Comparison of ENCODE assay signal across 1 fruit fly cellular context in genomic region chr3R:11236041-11236440, dm6.
A peak's percentile ranks its signal among the peaks of the same experiment; 100 is the strongest.
TF ChIP-seq lines count a peak whose summit lies in the region.

TSS of gene CG31441 (plus strand) at chr3R:11236286.

TF ChIP-seq in whole organism, embryonic, 481 proteins besides CTCF, POLR2A, EP300 and RAD21 (continued from another document and continues in another):
- TF ChIP-seq pnt (GFP tag; optimal IDR thresholded peaks at IDR 0.05; lab: Kevin White, UChicago) (no peak), sima (GFP tag; optimal IDR thresholded peaks at IDR 0.05; lab: Kevin White, UChicago) (no peak), ssp (GFP tag; IDR thresholded peaks at IDR 0.05; lab: Robert Waterston, UW) (no peak), zfh2 (GFP tag; optimal IDR thresholded peaks at IDR 0.05; lab: Kevin White, UChicago) (no peak), usp (GFP tag; optimal IDR thresholded peaks at IDR 0.05; lab: Kevin White, UChicago) (no peak), btn (GFP tag; optimal IDR thresholded peaks at IDR 0.05; lab: Kevin White, UChicago) (no peak), Meics (GFP tag; optimal IDR thresholded peaks at IDR 0.05; lab: Kevin White, UChicago) (no peak), Sox102F (GFP tag; optimal IDR thresholded peaks at IDR 0.05; lab: Kevin White, UChicago) (no peak), chinmo (GFP tag; IDR thresholded peaks at IDR 0.05; lab: Robert Waterston, UW; ENCODE audit: partially characterized antibody) (0 out of 4 replicates have a peak, but pooled peaks have one; percentile 62), CG4360 (GFP tag; IDR thresholded peaks at IDR 0.05; lab: Robert Waterston, UW) (no peak), Gsc (GFP tag; IDR thresholded peaks at IDR 0.05; lab: Robert Waterston, UW) (no peak), zen (tag; optimal IDR thresholded peaks at IDR 0.05; lab: Kevin White, UChicago) (peak; percentile 30), tup (GFP tag; optimal IDR thresholded peaks at IDR 0.05; lab: Kevin White, UChicago) (no peak), CG4328 (GFP tag; optimal IDR thresholded peaks at IDR 0.05; lab: Kevin White, UChicago) (no peak), CG5180 (GFP tag; optimal IDR thresholded peaks at IDR 0.05; lab: Kevin White, UChicago) (no peak), CG15269 (tag; optimal IDR thresholded peaks at IDR 0.05; lab: Kevin White, UChicago) (no peak), stwl (tag; optimal IDR thresholded peaks at IDR 0.05; lab: Kevin White, UChicago) (peak; percentile 67), unpg (GFP tag; optimal IDR thresholded peaks at IDR 0.05; lab: Kevin White, UChicago) (no peak), CG18011 (GFP tag; optimal IDR thresholded peaks at IDR 0.05; lab: Kevin White, UChicago) (no peak), abd-A (tag; optimal IDR thresholded peaks at IDR 0.05; lab: Kevin White, UChicago) (no peak), jing (GFP tag; optimal IDR thresholded peaks at IDR 0.05; lab: Kevin White, UChicago) (no peak), CG3726 (GFP tag; IDR thresholded peaks at IDR 0.05; lab: Robert Waterston, UW) (no peak), ato (GFP tag; IDR thresholded peaks at IDR 0.05; lab: Robert Waterston, UW; ENCODE audit: partially characterized antibody) (peak; percentile 30; the same call in 1 of the 2 replicates), CG15696 (tag; optimal IDR thresholded peaks at IDR 0.05; lab: Kevin White, UChicago) (no peak), bbx (GFP tag; IDR thresholded peaks at IDR 0.05; lab: Robert Waterston, UW; ENCODE audit: partially characterized antibody) (peak; percentile 49; the same call in 1 of the 2 replicates), Ravus (GFP tag; IDR thresholded peaks at IDR 0.05; lab: Robert Waterston, UW) (no peak), CG17612 (GFP tag; IDR thresholded peaks at IDR 0.05; lab: Robert Waterston, UW) (no peak), Sox100B (GFP tag; optimal IDR thresholded peaks at IDR 0.05; lab: Kevin White, UChicago) (no peak), bigmax (GFP tag; optimal IDR thresholded peaks at IDR 0.05; lab: Kevin White, UChicago) (no peak), CG10565 (GFP tag; optimal IDR thresholded peaks at IDR 0.05; lab: Kevin White, UChicago) (no peak), peb (GFP tag; IDR thresholded peaks at IDR 0.05; lab: Robert Waterston, UW) (no peak), gsb-n (tag; optimal IDR thresholded peaks at IDR 0.05; lab: Kevin White, UChicago) (no peak), CG3838 (GFP tag; optimal IDR thresholded peaks at IDR 0.05; lab: Kevin White, UChicago) (peak; percentile 39), CkIIα-i1 (GFP tag; IDR thresholded peaks at IDR 0.05; lab: Robert Waterston, UW) (no peak), CG16813 (GFP tag; IDR thresholded peaks at IDR 0.05; lab: Robert Waterston, UW; ENCODE audit: partially characterized antibody) (no peak), kah (GFP tag; optimal IDR thresholded peaks at IDR 0.05; lab: Kevin White, UChicago) (no peak), CG5245 (GFP tag; optimal IDR thresholded peaks at IDR 0.05; lab: Kevin White, UChicago) (no peak), Dll (GFP tag; IDR thresholded peaks at IDR 0.05; lab: Robert Waterston, UW; ENCODE audit: partially characterized antibody) (peak; percentile 66; the same call in 2 of the 4 replicates), ci (GFP tag; IDR thresholded peaks at IDR 0.05; lab: Robert Waterston, UW) (no peak), H2.0 (GFP tag; IDR thresholded peaks at IDR 0.05; lab: Robert Waterston, UW) (no peak), HmgZ (tag; optimal IDR thresholded peaks at IDR 0.05; lab: Kevin White, UChicago) (peak; percentile 38), ap (GFP tag; IDR thresholded peaks at IDR 0.05; lab: Robert Waterston, UW) (no peak), MESR4 (GFP tag; optimal IDR thresholded peaks at IDR 0.05; lab: Kevin White, UChicago) (peak; percentile 18), CG14860 (GFP tag; IDR thresholded peaks at IDR 0.05; lab: Robert Waterston, UW; ENCODE audit: partially characterized antibody) (no peak), CG2120 (GFP tag; optimal IDR thresholded peaks at IDR 0.05; lab: Kevin White, UChicago) (no peak), Sry-β (GFP tag; optimal IDR thresholded peaks at IDR 0.05; lab: Kevin White, UChicago) (no peak), CG15514 (GFP tag; optimal IDR thresholded peaks at IDR 0.05; lab: Kevin White, UChicago) (no peak), zfh1 (GFP tag; IDR thresholded peaks at IDR 0.05; lab: Robert Waterston, UW) (no peak), trem (tag; optimal IDR thresholded peaks at IDR 0.05; lab: Kevin White, UChicago) (peak; percentile 20), CG10654 (GFP tag; optimal IDR thresholded peaks at IDR 0.05; lab: Kevin White, UChicago) (no peak), Nf-YC (tag; optimal IDR thresholded peaks at IDR 0.05; lab: Kevin White, UChicago) (no peak), CG3407 (GFP tag; optimal IDR thresholded peaks at IDR 0.05; lab: Kevin White, UChicago) (no peak), otp (GFP tag; IDR thresholded peaks at IDR 0.05; lab: Robert Waterston, UW) (no peak), CG9876 (GFP tag; optimal IDR thresholded peaks at IDR 0.05; lab: Kevin White, UChicago) (no peak), gcm2 (GFP tag; optimal IDR thresholded peaks at IDR 0.05; lab: Kevin White, UChicago) (no peak), dmrt11E (tag; optimal IDR thresholded peaks at IDR 0.05; lab: Kevin White, UChicago) (no peak), psq (GFP tag; optimal IDR thresholded peaks at IDR 0.05; lab: Kevin White, UChicago) (no peak), Vsx1 (GFP tag; optimal IDR thresholded peaks at IDR 0.05; lab: Kevin White, UChicago) (no peak), PHDP (tag; optimal IDR thresholded peaks at IDR 0.05; lab: Kevin White, UChicago) (no peak), dm (GFP tag; optimal IDR thresholded peaks at IDR 0.05; lab: Kevin White, UChicago) (no peak), inv (GFP tag; IDR thresholded peaks at IDR 0.05; lab: Robert Waterston, UW; ENCODE audit: partially characterized antibody) (no peak), CG13775 (GFP tag; optimal IDR thresholded peaks at IDR 0.05; lab: Kevin White, UChicago) (no peak), Optix (GFP tag; IDR thresholded peaks at IDR 0.05; lab: Robert Waterston, UW) (no peak), caup (GFP tag; optimal IDR thresholded peaks at IDR 0.05; lab: Kevin White, UChicago; ENCODE audit: severe bottlenecking) (no peak), danr (GFP tag; IDR thresholded peaks at IDR 0.05; lab: Robert Waterston, UW) (no peak), CG9437 (GFP tag; optimal IDR thresholded peaks at IDR 0.05; lab: Kevin White, UChicago) (no peak), CG12236 (GFP tag; optimal IDR thresholded peaks at IDR 0.05; lab: Kevin White, UChicago) (no peak), Chrac-16 (GFP tag; optimal IDR thresholded peaks at IDR 0.05; lab: Kevin White, UChicago) (no peak), unc-4 (GFP tag; IDR thresholded peaks at IDR 0.05; lab: Robert Waterston, UW; ENCODE audit: partially characterized antibody) (peak; percentile 56; the same call in 1 of the 2 replicates), CG9727 (GFP tag; optimal IDR thresholded peaks at IDR 0.05; lab: Kevin White, UChicago) (no peak), CG5953 (GFP tag; IDR thresholded peaks at IDR 0.05; lab: Robert Waterston, UW) (no peak), CG7556 (GFP tag; optimal IDR thresholded peaks at IDR 0.05; lab: Kevin White, UChicago) (no peak), prd (optimal IDR thresholded peaks at IDR 0.05; lab: Kevin White, UChicago) (no peak), prd (GFP tag; IDR thresholded peaks at IDR 0.05; lab: Robert Waterston, UW) (no peak), CG34422 (GFP tag; IDR thresholded peaks at IDR 0.05; lab: Robert Waterston, UW) (no peak; the same call in 2 of the 3 replicates), wor (GFP tag; IDR thresholded peaks at IDR 0.05; lab: Robert Waterston, UW) (no peak), lab (GFP tag; optimal IDR thresholded peaks at IDR 0.05; lab: Kevin White, UChicago) (no peak), hbn (GFP tag; IDR thresholded peaks at IDR 0.05; lab: Robert Waterston, UW; ENCODE audit: partially characterized antibody) (peak; percentile 63), CG17912 (GFP tag; optimal IDR thresholded peaks at IDR 0.05; lab: Kevin White, UChicago) (no peak), Myb (GFP tag; optimal IDR thresholded peaks at IDR 0.05; lab: Kevin White, UChicago) (peak; percentile 55), kay (GFP tag; optimal IDR thresholded peaks at IDR 0.05; lab: Kevin White, UChicago) (no peak), CG10274 (GFP tag; optimal IDR thresholded peaks at IDR 0.05; lab: Kevin White, UChicago) (no peak), lov (optimal IDR thresholded peaks at IDR 0.05; lab: Kevin White, UChicago) (no peak), lov (GFP tag; IDR thresholded peaks at IDR 0.05; lab: Robert Waterston, UW) (no peak), CG11456 (GFP tag; IDR thresholded peaks at IDR 0.05; lab: Robert Waterston, UW) (no peak), Hmx (GFP tag; optimal IDR thresholded peaks at IDR 0.05; lab: Kevin White, UChicago) (no peak), CG6654 (GFP tag; optimal IDR thresholded peaks at IDR 0.05; lab: Kevin White, UChicago) (no peak), Elba2 (GFP tag; optimal IDR thresholded peaks at IDR 0.05; lab: Kevin White, UChicago) (no peak), bowl (GFP tag; IDR thresholded peaks at IDR 0.05; lab: Robert Waterston, UW) (no peak), CG2712 (tag; optimal IDR thresholded peaks at IDR 0.05; lab: Kevin White, UChicago) (peak; percentile 3), GATAe (GFP tag; conservative IDR thresholded peaks at IDR 0.05; lab: Robert Waterston, UW) (no peak), CG14667 (GFP tag; IDR thresholded peaks at IDR 0.05; lab: Robert Waterston, UW) (no peak), fd96Cb (tag; optimal IDR thresholded peaks at IDR 0.05; lab: Kevin White, UChicago) (no peak), CG14965 (GFP tag; optimal IDR thresholded peaks at IDR 0.05; lab: Kevin White, UChicago; ENCODE audit: borderline replicate concordance) (no peak), amos (GFP tag; IDR thresholded peaks at IDR 0.05; lab: Robert Waterston, UW; ENCODE audit: partially characterized antibody) (peak; percentile 32; the same call in 1 of the 2 replicates), CG16863 (GFP tag; optimal IDR thresholded peaks at IDR 0.05; lab: Kevin White, UChicago) (no peak), fd102C (GFP tag; optimal IDR thresholded peaks at IDR 0.05; lab: Kevin White, UChicago) (no peak), CG30403 (GFP tag; optimal IDR thresholded peaks at IDR 0.05; lab: Kevin White, UChicago) (no peak), CG31365 (tag; optimal IDR thresholded peaks at IDR 0.05; lab: Kevin White, UChicago) (no peak), CG14710 (tag; optimal IDR thresholded peaks at IDR 0.05; lab: Kevin White, UChicago) (peak; percentile 99), CG7745 (tag; optimal IDR thresholded peaks at IDR 0.05; lab: Kevin White, UChicago) (no peak), her (GFP tag; optimal IDR thresholded peaks at IDR 0.05; lab: Kevin White, UChicago) (no peak), vfl (GFP tag; optimal IDR thresholded peaks at IDR 0.05; lab: Kevin White, UChicago) (no peak), scrt (GFP tag; optimal IDR thresholded peaks at IDR 0.05; lab: Kevin White, UChicago) (no peak), pb (GFP tag; optimal IDR thresholded peaks at IDR 0.05; lab: Kevin White, UChicago) (no peak), NC2α (GFP tag; optimal IDR thresholded peaks at IDR 0.05; lab: Kevin White, UChicago) (no peak), trh (GFP tag; optimal IDR thresholded peaks at IDR 0.05; lab: Kevin White, UChicago) (no peak), Dp (GFP tag; optimal IDR thresholded peaks at IDR 0.05; lab: Kevin White, UChicago) (peak; percentile 69), hb (GFP tag; IDR thresholded peaks at IDR 0.05; lab: Robert Waterston, UW; ENCODE audit: partially characterized antibody) (no peak), salm (tag; optimal IDR thresholded peaks at IDR 0.05; lab: Kevin White, UChicago) (no peak), CG4617 (GFP tag; optimal IDR thresholded peaks at IDR 0.05; lab: Kevin White, UChicago; ENCODE audit: borderline replicate concordance) (peak; percentile 37), CG2199 (GFP tag; IDR thresholded peaks at IDR 0.05; lab: Robert Waterston, UW) (no peak), CG11695 (GFP tag; IDR thresholded peaks at IDR 0.05; lab: Robert Waterston, UW) (no peak), pzg (GFP tag; optimal IDR thresholded peaks at IDR 0.05; lab: Kevin White, UChicago) (peak; percentile 49), Kr (GFP tag; optimal IDR thresholded peaks at IDR 0.05; lab: Kevin White, UChicago) (no peak), lilli (GFP tag; optimal IDR thresholded peaks at IDR 0.05; lab: Kevin White, UChicago) (no peak), cad (GFP tag; optimal IDR thresholded peaks at IDR 0.05; lab: Kevin White, UChicago) (no peak), CG32767 (GFP tag; IDR thresholded peaks at IDR 0.05; lab: Robert Waterston, UW) (no peak), zf30C (GFP tag; optimal IDR thresholded peaks at IDR 0.05; lab: Kevin White, UChicago) (no peak), CG17568 (GFP tag; optimal IDR thresholded peaks at IDR 0.05; lab: Kevin White, UChicago) (no peak), az2 (GFP tag; optimal IDR thresholded peaks at IDR 0.05; lab: Kevin White, UChicago) (no peak), Sin3A (optimal IDR thresholded peaks at IDR 0.05; lab: Kevin White, UChicago) (no peak), Lim3 (GFP tag; IDR thresholded peaks at IDR 0.05; lab: Robert Waterston, UW) (no peak), mam (GFP tag; optimal IDR thresholded peaks at IDR 0.05; lab: Kevin White, UChicago) (no peak), Ssrp (tag; optimal IDR thresholded peaks at IDR 0.05; lab: Kevin White, UChicago) (no peak), slp2 (GFP tag; optimal IDR thresholded peaks at IDR 0.05; lab: Kevin White, UChicago) (no peak), luna (GFP tag; optimal IDR thresholded peaks at IDR 0.05; lab: Kevin White, UChicago) (no peak), Med (GFP tag; lab: Kevin White, UChicago) (peak; percentile 32), ems (GFP tag; optimal IDR thresholded peaks at IDR 0.05; lab: Kevin White, UChicago) (no peak), Mrtf (GFP tag; IDR thresholded peaks at IDR 0.05; lab: Robert Waterston, UW) (no peak), dpn (GFP tag; optimal IDR thresholded peaks at IDR 0.05; lab: Kevin White, UChicago) (no peak), CG12744 (GFP tag; optimal IDR thresholded peaks at IDR 0.05; lab: Kevin White, UChicago) (no peak), Mad (GFP tag; optimal IDR thresholded peaks at IDR 0.05; lab: Kevin White, UChicago) (no peak), CG12071 (GFP tag; optimal IDR thresholded peaks at IDR 0.05; lab: Kevin White, UChicago) (no peak), Dfd (GFP tag; optimal IDR thresholded peaks at IDR 0.05; lab: Kevin White, UChicago) (no peak), ham (GFP tag; IDR thresholded peaks at IDR 0.05; lab: Robert Waterston, UW) (no peak), CG10321 (GFP tag; IDR thresholded peaks at IDR 0.05; lab: Robert Waterston, UW) (no peak), cg (GFP tag; optimal IDR thresholded peaks at IDR 0.05; lab: Kevin White, UChicago) (no peak)
